Fruit fly (Drosophila melanogaster) whole organism, prepupa: ENCODE data around the gene ida.

Experiments
- CG10669 ChIP-seq: fragments of 200-800 bp; sonication (Bioruptor generic); optimal IDR thresholded peaks from 3 replicates; lab custom pipeline; 2018; ENCODE audit warnings: missing biosample characterization, mild to moderate bottlenecking, missing genetic modification characterization, moderate library complexity
- CG11294 ChIP-seq: fragments of 200-800 bp; sonication (Bioruptor generic); IDR thresholded peaks from 2 replicates; pipeline ENCODE4 v1.3.6; 2022; ENCODE audit warnings: missing biosample characterization, missing genetic modification characterization
- CG11762 ChIP-seq: fragments of 200-800 bp; sonication (Bioruptor generic); optimal IDR thresholded peaks from 3 replicates; lab custom pipeline; 2016; ENCODE audit warnings: missing biosample characterization, missing genetic modification characterization; ENCODE audit not compliant: insufficient read depth
- CG11902 ChIP-seq: fragments of 200-800 bp; sonication (Bioruptor generic); optimal IDR thresholded peaks from 3 replicates; lab custom pipeline; 2016; ENCODE audit warnings: missing biosample characterization, missing genetic modification characterization
- CG15336 ChIP-seq: fragments of 200-800 bp; sonication (Bioruptor generic); IDR thresholded peaks from 2 replicates; pipeline ENCODE4 v1.3.6; 2022; ENCODE audit warnings: missing biosample characterization, missing genetic modification characterization
- CG1621 ChIP-seq: fragments of 200-800 bp; sonication (Bioruptor generic); optimal IDR thresholded peaks from 3 replicates; lab custom pipeline; 2018; ENCODE audit warnings: missing biosample characterization, mild to moderate bottlenecking, missing genetic modification characterization
- CG32006 ChIP-seq: fragments of 200-800 bp; sonication (Bioruptor generic); optimal IDR thresholded peaks from 3 replicates; lab custom pipeline; 2017; ENCODE audit warnings: missing biosample characterization, mild to moderate bottlenecking, missing genetic modification characterization
- CG34406 ChIP-seq: fragments of 200-800 bp; sonication (Bioruptor generic); optimal IDR thresholded peaks from 3 replicates; lab custom pipeline; 2016; ENCODE audit warnings: missing biosample characterization, missing genetic modification characterization
- CG3919 ChIP-seq: fragments of 200-800 bp; sonication (Bioruptor generic); optimal IDR thresholded peaks from 3 replicates; lab custom pipeline; 2016; ENCODE audit warnings: missing biosample characterization, missing genetic modification characterization
- CG4318 ChIP-seq: fragments of 200-800 bp; sonication (Bioruptor generic); optimal IDR thresholded peaks from 3 replicates; lab custom pipeline; 2017; ENCODE audit warnings: missing biosample characterization, mild to moderate bottlenecking, missing genetic modification characterization
- CG6163 ChIP-seq: fragments of 200-800 bp; sonication (Bioruptor generic); IDR thresholded peaks from 3 replicates; pipeline ENCODE4 v1.3.6; 2022; ENCODE audit warnings: missing biosample characterization, missing genetic modification characterization
- CG6276 ChIP-seq: fragments of 200-800 bp; sonication (Bioruptor generic); optimal IDR thresholded peaks from 2 replicates; lab custom pipeline; 2017; ENCODE audit warnings: missing biosample characterization, mild to moderate bottlenecking, missing genetic modification characterization
- CG6792 ChIP-seq: fragments of 200-800 bp; sonication (Bioruptor generic); optimal IDR thresholded peaks from 3 replicates; lab custom pipeline; 2016; ENCODE audit warnings: missing biosample characterization, missing genetic modification characterization
- CG8319 ChIP-seq: fragments of 200-800 bp; sonication (Bioruptor generic); optimal IDR thresholded peaks from 3 replicates; lab custom pipeline; 2016; ENCODE audit warnings: missing biosample characterization, missing genetic modification characterization
- CG8632 ChIP-seq: fragments of 200-800 bp; sonication (Bioruptor generic); optimal IDR thresholded peaks from 3 replicates; lab custom pipeline; 2016; ENCODE audit warnings: missing biosample characterization, missing genetic modification characterization
- Eip75B ChIP-seq: fragments of 200-800 bp; sonication (Bioruptor generic); optimal IDR thresholded peaks from 3 replicates; lab custom pipeline; 2016; ENCODE audit warnings: missing biosample characterization, missing genetic modification characterization
- Eip78C ChIP-seq: fragments of 200-800 bp; sonication (Bioruptor generic); peaks from one replicate; lab custom pipeline; 2016; ENCODE audit warnings: missing biosample characterization, missing genetic modification characterization
- Ets96B ChIP-seq: fragments of 200-800 bp; optimal IDR thresholded peaks from 2 replicates; lab custom pipeline; 2019; ENCODE audit warnings: missing biosample characterization, mild to moderate bottlenecking, missing genetic modification characterization, moderate library complexity
- Gug ChIP-seq: fragments of 200-800 bp; sonication (Bioruptor generic); IDR thresholded peaks from 2 replicates; pipeline ENCODE4 v1.3.6; 2022; ENCODE audit warnings: missing biosample characterization, missing genetic modification characterization
- Hr38 ChIP-seq: sonication (Bioruptor generic); optimal IDR thresholded peaks from 2 replicates; lab custom pipeline; 2016; ENCODE audit warnings: missing biosample characterization, missing genetic modification characterization
- Hr4 ChIP-seq: fragments of 200-800 bp; sonication (Bioruptor generic); optimal IDR thresholded peaks from 3 replicates; lab custom pipeline; 2016; ENCODE audit warnings: missing biosample characterization, missing genetic modification characterization
- OdsH ChIP-seq: fragments of 200-800 bp; sonication (Bioruptor generic); optimal IDR thresholded peaks from 3 replicates; lab custom pipeline; 2016; ENCODE audit warnings: missing biosample characterization, missing genetic modification characterization
- Sox102F ChIP-seq: fragments of 200-800 bp; sonication (Bioruptor generic); optimal IDR thresholded peaks from 2 replicates; lab custom pipeline; 2016; ENCODE audit warnings: missing biosample characterization, mild to moderate bottlenecking, missing genetic modification characterization
- Sox14 ChIP-seq: fragments of 200-800 bp; sonication (Bioruptor generic); optimal IDR thresholded peaks from 3 replicates; lab custom pipeline; 2016; ENCODE audit warnings: missing biosample characterization, missing genetic modification characterization
- cyc ChIP-seq: fragments of 200-800 bp; sonication (Bioruptor generic); optimal IDR thresholded peaks from 3 replicates; lab custom pipeline; 2016; ENCODE audit warnings: missing biosample characterization, missing genetic modification characterization
- dac ChIP-seq: fragments of 200-800 bp; sonication (Bioruptor generic); optimal IDR thresholded peaks from 2 replicates; lab custom pipeline; 2017; ENCODE audit warnings: missing biosample characterization, mild to moderate bottlenecking, missing genetic modification characterization
- dsx ChIP-seq: fragments of 200-800 bp; optimal IDR thresholded peaks from 3 replicates; lab custom pipeline; 2019; ENCODE audit warnings: missing biosample characterization, mild to moderate bottlenecking, missing genetic modification characterization, moderate library complexity; ENCODE audit not compliant: poor library complexity, severe bottlenecking
- eg ChIP-seq: fragments of 200-800 bp; sonication (Bioruptor generic); IDR thresholded peaks from 3 replicates; pipeline ENCODE4 v1.3.6; 2022; ENCODE audit warnings: missing biosample characterization, missing genetic modification characterization
- fkh ChIP-seq: fragments of 200-800 bp; sonication (Bioruptor generic); optimal IDR thresholded peaks from 3 replicates; lab custom pipeline; 2017; ENCODE audit warnings: missing biosample characterization, mild to moderate bottlenecking, missing genetic modification characterization, moderate library complexity
- net ChIP-seq: fragments of 200-800 bp; sonication (Bioruptor generic); optimal IDR thresholded peaks from 3 replicates; lab custom pipeline; 2016; ENCODE audit warnings: missing biosample characterization, missing genetic modification characterization
- salr ChIP-seq, 2 experiments: fragments of 200-800 bp; sonication (Bioruptor generic); optimal IDR thresholded peaks; 3 replicates each; lab custom pipeline; 2016 to 2018; ENCODE audit warnings: missing biosample characterization in 2 of 2, missing genetic modification characterization in 2 of 2, mild to moderate bottlenecking in 1 of 2
- svp ChIP-seq: fragments of 200-800 bp; sonication (Bioruptor generic); peaks from one replicate; lab custom pipeline; 2016; ENCODE audit warnings: missing biosample characterization, missing genetic modification characterization
- vri ChIP-seq: fragments of 200-800 bp; sonication (Bioruptor generic); optimal IDR thresholded peaks from 3 replicates; lab custom pipeline; 2016; ENCODE audit warnings: missing biosample characterization, mild to moderate bottlenecking, missing genetic modification characterization

ida gene

DNA sequence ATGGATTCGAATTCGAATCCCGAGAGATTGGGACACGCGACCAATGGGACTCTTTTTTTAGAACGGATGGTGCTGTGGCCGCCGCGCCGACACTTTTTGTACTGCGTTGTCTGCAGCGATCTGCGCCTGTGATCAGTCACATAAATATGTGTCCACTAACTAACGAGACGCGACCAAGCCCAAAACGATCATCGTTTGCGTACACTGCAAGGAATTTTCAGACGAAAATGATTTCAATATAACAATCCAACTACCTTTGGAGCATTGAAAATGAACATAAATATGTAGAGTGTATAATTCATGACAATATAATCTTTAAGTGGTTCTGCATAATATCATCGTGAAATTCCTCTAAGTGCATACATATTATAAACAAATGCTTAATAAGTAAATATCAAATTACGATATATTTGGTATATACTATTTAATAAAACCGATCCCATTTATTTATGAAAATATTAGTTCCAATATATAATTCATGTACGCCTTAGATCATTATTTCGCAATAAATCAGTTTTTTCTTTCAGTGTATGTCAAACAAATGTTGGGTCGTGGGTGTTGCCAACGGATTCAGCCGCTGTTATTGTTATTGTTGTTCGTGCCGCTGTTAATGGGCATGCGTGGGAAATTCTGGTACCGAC, 30.5 kb downstream of the ida start, which contains the start of gene Eip63F-1 (continued):
- peak; percentile 36 for TF ChIP-seq net
- TF ChIP-seq CG32006 (GFP tag; lab: Kevin White, UChicago) = peak; percentile 69
- TF ChIP-seq CG8632 (GFP tag; lab: Kevin White, UChicago) = no peak
- no peak for TF ChIP-seq Sox14 (GFP tag; lab: Kevin White, UChicago)
- peak in 1 of 2 experiments; percentile 45 for TF ChIP-seq salr (GFP tag; optimal IDR thresholded peaks at IDR 0.05; lab: Kevin White, UChicago)
- no peak for TF ChIP-seq Eip75B (GFP tag; lab: Kevin White, UChicago)
- TF ChIP-seq CG6276 (GFP tag; lab: Kevin White, UChicago) = peak; percentile 51
- TF ChIP-seq Sox102F (GFP tag; lab: Kevin White, UChicago) = no peak

DNA sequence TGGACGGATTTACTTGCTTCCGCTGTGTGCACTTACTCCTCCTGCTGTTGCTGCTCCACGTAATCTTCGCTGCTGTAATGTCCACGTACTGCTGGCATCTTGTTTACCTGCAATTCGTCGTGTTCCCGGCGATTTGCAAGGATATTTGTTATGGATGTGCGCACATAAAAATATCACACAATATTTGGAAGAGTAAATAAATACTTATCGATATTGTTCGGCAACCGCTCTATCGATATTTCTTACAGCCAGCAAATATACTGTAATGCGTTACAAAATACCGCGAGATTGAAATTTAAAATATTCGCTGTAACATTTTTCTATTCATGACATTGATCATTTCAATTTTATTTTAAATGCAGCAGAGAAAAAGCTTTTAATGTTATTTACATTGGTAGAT, 32.7 kb downstream of the ida start, which contains the start of gene CG10866:
CG10866 (minus strand) TSS at position 187 of the 400 bp plus-strand sequence.
- TF ChIP-seq CG4318 (GFP tag; lab: Kevin White, UChicago) (no peak), Eip78C (GFP tag; lab: Kevin White, UChicago) (peak; percentile 36), Sox14 (GFP tag; lab: Kevin White, UChicago) (no peak), svp (GFP tag; lab: Kevin White, UChicago) (peak; percentile 34), Hr38 (no peak), CG6792 (GFP tag; lab: Kevin White, UChicago) (no peak), OdsH (GFP tag; lab: Kevin White, UChicago) (no peak), CG8319 (GFP tag; lab: Kevin White, UChicago) (no peak), fkh (GFP tag; lab: Kevin White, UChicago) (peak; percentile 82), CG32006 (GFP tag; lab: Kevin White, UChicago) (no peak), CG10669 (GFP tag; lab: Kevin White, UChicago) (no peak), CG1621 (tag; lab: Kevin White, UChicago) (no peak), CG34406 (no peak), vri (no peak), cyc (GFP tag; lab: Kevin White, UChicago) (no peak)
- TF ChIP-seq, all 60 proteins: peak for 3

DNA sequence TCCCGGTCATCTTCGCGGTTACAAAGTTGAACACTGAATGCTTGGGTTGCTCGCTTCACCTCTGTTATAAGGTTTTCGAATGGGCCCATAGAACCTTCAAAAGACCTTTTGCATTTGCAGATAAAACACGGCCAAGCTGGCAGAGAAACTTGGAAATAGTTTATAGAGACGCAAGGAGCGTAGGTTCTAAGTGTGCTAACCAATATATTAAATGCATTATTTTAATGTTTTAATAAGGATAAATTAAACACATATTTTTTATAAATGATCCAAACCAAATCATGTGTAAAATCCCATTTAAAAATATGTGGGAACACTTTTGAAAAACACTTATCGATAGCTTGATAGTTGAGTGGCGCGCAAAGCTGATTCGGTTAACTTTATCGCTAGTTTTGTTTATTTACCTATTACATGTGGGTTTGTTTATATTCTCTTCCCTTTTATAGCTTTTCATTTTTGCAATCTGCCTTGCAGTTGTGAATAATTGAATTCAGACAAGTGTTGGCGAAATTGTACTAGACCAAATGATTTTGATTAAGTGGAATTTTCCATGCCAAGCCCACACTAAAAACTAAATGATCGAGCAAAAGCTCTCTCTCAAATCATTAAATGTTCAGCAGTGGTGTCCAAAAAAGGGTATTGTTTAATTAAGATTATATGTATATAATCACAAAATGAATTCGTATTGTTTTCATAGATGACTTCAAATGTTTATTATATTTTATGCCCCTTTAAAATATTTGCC, 35.1 kb downstream of the ida start, which contains the start of gene CG12766:
CG12766 (minus strand) TSS at position 51 of the 745 bp plus-strand sequence.
- no peak for TF ChIP-seq CG8319 (GFP tag; lab: Kevin White, UChicago)
- peak; percentile 46 for TF ChIP-seq Hr4 (GFP tag; lab: Kevin White, UChicago)
- 0 out of 2 replicates have a peak, but pooled peaks have one; percentile 8 for TF ChIP-seq CG11294
- peak; percentile 36; the same call in 1 of the 2 replicates for TF ChIP-seq CG15336 (GFP tag; lab: Robert Waterston, UW)
- no peak for TF ChIP-seq CG11762 (GFP tag; lab: Kevin White, UChicago)
- TF ChIP-seq CG34406 = no peak
- peak; percentile 10 for TF ChIP-seq svp (GFP tag; lab: Kevin White, UChicago)
- peak; percentile 33; the same call in 1 of the 2 replicates for TF ChIP-seq Gug (GFP tag; lab: Robert Waterston, UW)
- peak; percentile 52; the same call in 2 of the 3 replicates for TF ChIP-seq CG6163 (GFP tag; lab: Robert Waterston, UW)
- no peak for TF ChIP-seq CG11902 (GFP tag; lab: Kevin White, UChicago)
- peak; percentile 70; the same call in 2 of the 3 replicates for TF ChIP-seq eg (GFP tag; lab: Robert Waterston, UW)
- no peak for TF ChIP-seq CG10669 (GFP tag; lab: Kevin White, UChicago)
- peak; percentile 16 for TF ChIP-seq Ets96B (tag; lab: Kevin White, UChicago)
- TF ChIP-seq dac = no peak
- peak; percentile 81 for TF ChIP-seq Eip78C (GFP tag; lab: Kevin White, UChicago)
- no peak for TF ChIP-seq CG8632 (GFP tag; lab: Kevin White, UChicago)
- no peak for TF ChIP-seq dsx (GFP tag; lab: Kevin White, UChicago)
- TF ChIP-seq CG3919 (GFP tag; lab: Kevin White, UChicago) = peak; percentile 9
